Worm (Caenorhabditis elegans) whole organism, L4/young adult: ENCODE data around the gene gtf-2H3.

ENCODE experiments used
- dao-5 ChIP-seq: sonication (generic microtip); optimal IDR thresholded peaks from 2 replicates; lab custom pipeline; 2016; ENCODE audit warnings: missing genotype, missing genetic modification characterization, moderate library complexity, missing compliant biosample characterization
- him-1 ChIP-seq: sonication (generic microtip); optimal IDR thresholded peaks from 2 replicates; lab custom pipeline; 2016; ENCODE audit warnings: missing genotype, missing genetic modification reagents, missing genetic modification characterization, missing compliant biosample characterization

ce11 chrIII:10085574-10085973 lies 34.4 kb downstream of the gtf-2H3 start:
- no peak for TF ChIP-seq him-1 (tag; lab: Kevin White, UChicago)
- no peak for TF ChIP-seq dao-5 (tag; lab: Kevin White, UChicago)
